Worm (Caenorhabditis elegans) whole organism, young adult: ENCODE results near the gene srg-13.

Experiments
- C06A6.2 ChIP-seq: fragments of 200-800 bp; sonication (Bioruptor generic); conservative IDR thresholded peaks from 2 replicates; pipeline ENCODE4 v1.3.6; 2022; ENCODE audit warnings: missing genetic modification characterization, missing compliant biosample characterization
- F52B5.7 ChIP-seq: sonication (generic microtip); optimal IDR thresholded peaks from 2 replicates; lab custom pipeline; 2016; ENCODE audit warnings: mild to moderate bottlenecking, missing genetic modification characterization, missing compliant biosample characterization
- F55B11.4 ChIP-seq: sonication (generic microtip); optimal IDR thresholded peaks from 2 replicates; lab custom pipeline; 2016; ENCODE audit warnings: missing compliant biosample characterization, missing genetic modification characterization, borderline replicate concordance; ENCODE audit not compliant: insufficient read depth
- F57C9.4 ChIP-seq: sonication (generic microtip); optimal IDR thresholded peaks from 2 replicates; lab custom pipeline; 2017; ENCODE audit warnings: mild to moderate bottlenecking, missing genetic modification characterization, missing compliant biosample characterization
- K12H6.12 ChIP-seq: fragments of 200-800 bp; sonication (Bioruptor generic); optimal IDR thresholded peaks from 2 replicates; lab custom pipeline; 2018; ENCODE audit warnings: mild to moderate bottlenecking, missing genetic modification characterization, missing compliant biosample characterization
- T07F8.4 ChIP-seq: sonication (generic microtip); optimal IDR thresholded peaks from 2 replicates; lab custom pipeline; 2016; ENCODE audit warnings: mild to moderate bottlenecking, missing genetic modification characterization, moderate library complexity, missing compliant biosample characterization
- Y53G8AR.9 ChIP-seq: fragments of 200-800 bp; sonication (Bioruptor generic); conservative IDR thresholded peaks from 2 replicates; pipeline ENCODE4 v1.3.6; 2022; ENCODE audit warnings: missing genetic modification reagents, missing genetic modification characterization, missing compliant biosample characterization
- ama-1 ChIP-seq, 3 experiments: fragments of 150-350 bp in 1 of 3; sonication (generic microtip) in 2 of 3; optimal IDR thresholded peaks; 2 replicates each; lab custom pipeline; 2014 to 2018; ENCODE audit warnings: missing biosample characterization in 2 of 3, missing genetic modification characterization in 2 of 3, missing genetic modification reagents in 2 of 3
- bed-1 ChIP-seq: fragments of 200-800 bp; sonication (Bioruptor generic); IDR thresholded peaks from 2 replicates; pipeline ENCODE4 v1.3.6; 2022; ENCODE audit warnings: missing genetic modification reagents, missing genetic modification characterization, missing compliant biosample characterization
- bed-2 ChIP-seq: fragments of 200-800 bp; sonication (Bioruptor generic); IDR thresholded peaks from 2 replicates; pipeline ENCODE4 v1.3.6; 2022; ENCODE audit warnings: missing genetic modification reagents, missing genetic modification characterization, missing compliant biosample characterization
- cebp-1 ChIP-seq, 2 experiments: fragments of 200-800 bp in 1 of 2; sonication (Bioruptor generic) in 1 of 2; sonication (generic microtip) in 1 of 2; IDR thresholded peaks in 1 of 2; optimal IDR thresholded peaks in 1 of 2; 2 replicates each; pipeline versions ENCODE4 v1.3.6 to Lab custom; 2017 to 2022; ENCODE audit warnings: missing compliant biosample characterization in 2 of 2, missing genetic modification characterization in 2 of 2, mild to moderate bottlenecking in 1 of 2, missing genetic modification reagents in 1 of 2, moderate library complexity in 1 of 2
- ceh-27 ChIP-seq: fragments of 200-800 bp; sonication (Bioruptor generic); optimal IDR thresholded peaks from 2 replicates; lab custom pipeline; 2018; ENCODE audit warnings: mild to moderate bottlenecking, missing genetic modification characterization, moderate library complexity, missing compliant biosample characterization
- ceh-40 ChIP-seq: fragments of 200-800 bp; sonication (Bioruptor generic); IDR thresholded peaks from 2 replicates; pipeline ENCODE4 v1.3.6; 2022; ENCODE audit warnings: missing genetic modification characterization, missing compliant biosample characterization
- dox-1 ChIP-seq: fragments of 200-800 bp; sonication (Bioruptor generic); IDR thresholded peaks from 2 replicates; pipeline ENCODE4 v1.3.6; 2022; ENCODE audit warnings: missing genetic modification reagents, missing genetic modification characterization, missing compliant biosample characterization
- egl-44 ChIP-seq: fragments of 200-800 bp; sonication (Bioruptor generic); IDR thresholded peaks from 2 replicates; pipeline ENCODE4 v1.3.6; 2022; ENCODE audit warnings: missing genetic modification reagents, missing genetic modification characterization, missing compliant biosample characterization
- egrh-3 ChIP-seq: fragments of 200-800 bp; sonication (Bioruptor generic); IDR thresholded peaks from 2 replicates; pipeline ENCODE4 v1.3.6; 2022; ENCODE audit warnings: missing genetic modification reagents, missing genetic modification characterization, missing compliant biosample characterization
- ets-4 ChIP-seq: fragments of 200-800 bp; sonication (Bioruptor generic); optimal IDR thresholded peaks from 2 replicates; lab custom pipeline; 2018; ENCODE audit warnings: mild to moderate bottlenecking, missing genetic modification characterization, missing compliant biosample characterization
- lsl-1 ChIP-seq: fragments of 200-800 bp; sonication (Bioruptor generic); optimal IDR thresholded peaks from 2 replicates; lab custom pipeline; 2018; ENCODE audit warnings: mild to moderate bottlenecking, missing genetic modification characterization, moderate library complexity, missing compliant biosample characterization
- madf-6 ChIP-seq: fragments of 200-800 bp; sonication (Bioruptor generic); IDR thresholded peaks from 2 replicates; pipeline ENCODE4 v1.3.6; 2022; ENCODE audit warnings: missing genetic modification reagents, missing genetic modification characterization, missing compliant biosample characterization
- mcd-1 ChIP-seq: fragments of 200-800 bp; sonication (Bioruptor generic); IDR thresholded peaks from 2 replicates; pipeline ENCODE4 v1.3.6; 2022; ENCODE audit warnings: missing genetic modification reagents, missing genetic modification characterization, missing compliant biosample characterization
- mel-28 ChIP-seq: sonication (generic microtip); optimal IDR thresholded peaks from 2 replicates; lab custom pipeline; 2016; ENCODE audit warnings: borderline replicate concordance, mild to moderate bottlenecking, missing genetic modification characterization, missing compliant biosample characterization
- nfya-1 ChIP-seq: sonication (generic microtip); optimal IDR thresholded peaks from 2 replicates; lab custom pipeline; 2017; ENCODE audit warnings: antibody characterized with exemption, missing compliant biosample characterization, missing genetic modification characterization, borderline replicate concordance; ENCODE audit not compliant: insufficient read depth
- nhr-80 ChIP-seq: sonication (generic microtip); optimal IDR thresholded peaks from 2 replicates; lab custom pipeline; 2016; ENCODE audit warnings: missing genetic modification characterization, missing compliant biosample characterization
- pbrm-1 ChIP-seq: fragments of 200-800 bp; sonication (Bioruptor generic); IDR thresholded peaks from 2 replicates; pipeline ENCODE4 v1.3.6; 2022; ENCODE audit warnings: missing genetic modification reagents, missing genetic modification characterization, missing compliant biosample characterization
- pha-4 ChIP-seq: fragments of 150-350 bp; sonication (generic microtip); optimal IDR thresholded peaks from 2 replicates; lab custom pipeline; 2014; ENCODE audit warnings: missing biosample characterization, missing genetic modification reagents, missing genetic modification characterization
- snpc-1.1 ChIP-seq: sonication (generic microtip); optimal IDR thresholded peaks from 2 replicates; lab custom pipeline; 2017; ENCODE audit warnings: missing genetic modification characterization, mild to moderate bottlenecking, missing compliant biosample characterization, antibody characterized with exemption, moderate library complexity, missing genotype, missing genetic modification reagents; ENCODE audit not compliant: insufficient read depth
- snpc-4 ChIP-seq, 5 experiments: fragments of 150-350 bp in 1 of 5; sonication (generic microtip) in 4 of 5; optimal IDR thresholded peaks; 2 replicates each; lab custom pipeline; 2014 to 2018; ENCODE audit warnings: missing genetic modification characterization in 5 of 5, missing biosample characterization in 3 of 5, antibody characterized with exemption in 2 of 5, mild to moderate bottlenecking in 2 of 5, missing compliant biosample characterization in 2 of 5, missing genotype in 2 of 5, moderate library complexity in 2 of 5, missing genetic modification reagents in 1 of 5
- tbx-9 ChIP-seq: sonication (generic microtip); optimal IDR thresholded peaks from 2 replicates; lab custom pipeline; 2016; ENCODE audit warnings: borderline replicate concordance, missing genetic modification characterization, inconsistent platforms, missing compliant biosample characterization
- unc-62 ChIP-seq: fragments of 150-350 bp; optimal IDR thresholded peaks from 2 replicates; lab custom pipeline; 2014; ENCODE audit warnings: missing biosample characterization, missing genetic modification reagents, missing genetic modification characterization
- xnd-1 ChIP-seq: sonication (generic microtip); optimal IDR thresholded peaks from 2 replicates; lab custom pipeline; 2016; ENCODE audit warnings: missing genotype, missing genetic modification reagents, missing genetic modification characterization, missing compliant biosample characterization
- zfh-2 ChIP-seq: fragments of 200-800 bp; sonication (Bioruptor generic); conservative IDR thresholded peaks from 2 replicates; pipeline ENCODE4 v1.3.6; 2022; ENCODE audit warnings: missing genetic modification reagents, missing genetic modification characterization, missing compliant biosample characterization
- zim-3 ChIP-seq: sonication (generic microtip); optimal IDR thresholded peaks from 2 replicates; lab custom pipeline; 2017; ENCODE audit warnings: mild to moderate bottlenecking, missing genetic modification characterization, moderate library complexity, missing compliant biosample characterization
- ztf-3 ChIP-seq: fragments of 200-800 bp; sonication (Bioruptor generic); optimal IDR thresholded peaks from 2 replicates; lab custom pipeline; 2018; ENCODE audit warnings: mild to moderate bottlenecking, missing genetic modification characterization, missing compliant biosample characterization

The srg-13 gene

DNA sequence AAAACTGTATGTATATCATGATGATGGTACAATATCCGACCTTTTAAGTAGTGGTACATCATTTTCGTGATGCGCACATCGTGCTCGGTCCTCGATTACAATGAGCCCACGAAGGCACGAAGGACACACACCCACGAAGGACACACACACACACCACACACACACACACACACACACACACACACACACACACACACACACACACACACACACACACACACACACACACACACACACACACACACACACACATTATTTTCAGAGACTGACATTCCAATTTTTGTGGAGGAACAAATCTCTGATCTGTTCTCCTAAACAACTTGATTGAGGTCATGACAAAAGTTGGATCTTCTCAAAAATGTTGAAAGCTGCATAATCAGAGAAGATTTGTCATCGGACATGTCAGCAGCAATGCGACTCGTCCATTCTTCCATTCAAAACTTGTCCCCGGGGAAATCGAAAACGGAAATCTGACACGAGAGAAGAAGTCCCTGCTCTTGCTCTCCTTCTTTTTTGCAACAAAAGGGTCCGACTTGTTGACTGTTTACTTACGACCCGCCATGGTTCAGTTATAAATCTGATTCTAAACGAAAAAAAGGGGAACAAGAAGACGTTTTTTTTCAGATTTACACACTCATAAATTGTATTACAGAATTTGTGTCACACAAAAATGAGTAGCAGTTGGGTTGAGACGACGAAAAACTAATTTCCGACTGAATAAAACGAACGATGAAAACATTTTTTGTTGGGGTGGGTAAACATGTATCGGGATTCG is 45.7 kb upstream of the srg-13 start (continued):
- TF ChIP-seq ztf-3 (GFP tag; lab: Kevin White, UChicago) (peak; percentile 50), lsl-1 (GFP tag; lab: Kevin White, UChicago) (peak; percentile 29), F52B5.7 (no peak), xnd-1 (tag; lab: Kevin White, UChicago) (no peak), snpc-1.1 (tag; lab: Kevin White, UChicago) (no peak), mcd-1 (no peak), tbx-9 (tag; lab: Kevin White, UChicago) (no peak), dox-1 (GFP tag; lab: Robert Waterston, UW) (peak; percentile 49; the same call in 1 of the 2 replicates), ceh-27 (GFP tag; lab: Kevin White, UChicago) (no peak), cebp-1 (GFP tag; IDR thresholded peaks at IDR 0.05; lab: Robert Waterston, UW) (no peak), cebp-1 (tag; optimal IDR thresholded peaks at IDR 0.05; lab: Kevin White, UChicago) (no peak)

DNA sequence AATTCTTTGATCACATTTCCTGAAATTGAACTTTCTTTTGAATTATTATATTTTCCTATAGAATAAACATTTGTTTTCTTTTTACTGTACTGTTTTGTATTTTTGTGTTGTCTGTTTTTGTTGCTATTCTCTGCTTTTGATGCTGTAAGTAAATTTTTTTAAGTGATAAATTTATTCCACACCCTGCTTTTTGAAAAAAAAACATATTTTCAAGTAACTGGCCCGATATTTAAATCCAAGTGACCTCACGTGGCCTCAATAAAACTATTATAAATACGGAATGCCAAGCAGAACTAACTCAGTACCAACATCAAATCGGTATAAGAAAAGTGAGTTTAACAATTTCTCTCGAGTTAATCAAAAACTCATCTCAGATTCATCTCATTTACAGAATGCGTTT is 43.9 kb upstream of the srg-13 start, which contains the start of gene clec-151:
TSS of gene clec-151 (plus strand) at position 301 of the 400 bp plus-strand sequence.
- no peak for TF ChIP-seq xnd-1 (tag; lab: Kevin White, UChicago)

DNA sequence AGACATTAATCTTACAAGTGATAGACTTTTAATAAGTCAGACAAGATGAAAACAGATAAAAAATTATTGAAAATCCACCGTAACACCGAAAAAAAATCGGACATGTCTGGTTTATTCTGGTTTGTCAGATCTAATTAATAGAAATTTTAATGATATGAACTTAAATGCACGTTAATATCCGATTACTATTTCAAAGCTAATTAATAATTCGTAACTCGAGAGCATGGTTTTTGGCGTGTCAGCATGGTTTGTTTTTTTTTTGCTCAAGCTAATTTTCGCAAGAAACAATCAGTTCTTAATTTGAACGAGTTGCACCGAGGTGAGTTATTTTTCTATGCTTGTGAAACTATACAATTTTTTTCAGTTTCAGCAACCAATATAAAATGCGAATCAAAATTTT is 37.1 kb upstream of the srg-13 start, which contains the start of gene clec-153:
TSS of gene clec-153 (plus strand) at position 301 of the 400 bp plus-strand sequence.
- no peak for TF ChIP-seq ama-1 (optimal IDR thresholded peaks at IDR 0.05; lab: Kevin White, UChicago)
- TF ChIP-seq ama-1 (GFP tag; optimal IDR thresholded peaks at IDR 0.05; lab: Kevin White, UChicago) = no peak
- TF ChIP-seq egl-44 (GFP tag; lab: Robert Waterston, UW) = no peak
- TF ChIP-seq F55B11.4 (tag; lab: Kevin White, UChicago) = no peak
- no peak for TF ChIP-seq ets-4 (GFP tag; lab: Kevin White, UChicago)
- no peak for TF ChIP-seq bed-2 (GFP tag; lab: Robert Waterston, UW)
- TF ChIP-seq egrh-3 = no peak
- no peak for TF ChIP-seq mel-28 (tag; lab: Kevin White, UChicago)
- TF ChIP-seq pha-4 (tag; lab: Kevin White, UChicago) = no peak
- no peak for TF ChIP-seq zfh-2
- no peak for TF ChIP-seq pbrm-1 (GFP tag; lab: Robert Waterston, UW)
- no peak for TF ChIP-seq nfya-1 (tag; lab: Kevin White, UChicago)
- TF ChIP-seq bed-1 (GFP tag; lab: Robert Waterston, UW) = no peak
- TF ChIP-seq ceh-40 = no peak
- no peak for TF ChIP-seq cebp-1 (GFP tag; IDR thresholded peaks at IDR 0.05; lab: Robert Waterston, UW)
- TF ChIP-seq cebp-1 (tag; optimal IDR thresholded peaks at IDR 0.05; lab: Kevin White, UChicago) = no peak
- TF ChIP-seq unc-62 (GFP tag; lab: Kevin White, UChicago) = no peak

ce11 chrIII:4643262-4643661 is 28.8 kb upstream of the srg-13 start, which contains the start of gene pfas-1:
pfas-1 (minus strand) TSS chrIII:4643310.
- TF ChIP-seq nhr-80 (tag; lab: Kevin White, UChicago) = peak; percentile 61
- TF ChIP-seq zim-3 (tag; lab: Kevin White, UChicago) = no peak

- TF ChIP-seq K12H6.12 (no peak), snpc-4 (GFP tag; optimal IDR thresholded peaks at IDR 0.05; lab: Kevin White, UChicago) (no peak), snpc-4 (tag; optimal IDR thresholded peaks at IDR 0.05; lab: Kevin White, UChicago) (no peak), F57C9.4 (tag; lab: Kevin White, UChicago) (no peak), nhr-80 (tag; lab: Kevin White, UChicago) (no peak), unc-62 (GFP tag; lab: Kevin White, UChicago) (no peak), madf-6 (GFP tag; lab: Robert Waterston, UW) (no peak), Y53G8AR.9 (GFP tag; lab: Robert Waterston, UW) (no peak), C06A6.2 (no peak), T07F8.4 (tag; lab: Kevin White, UChicago) (no peak), nfya-1 (tag; lab: Kevin White, UChicago) (no peak)
Measured at ce11 chrIII:4646246-4646645, 25.8 kb upstream of the srg-13 start, which contains the start of gene pqn-29. pqn-29 (minus strand) TSS chrIII:4646346.
